Fruit fly (Drosophila melanogaster) whole organism, embryonic: ENCODE results near the gene trbl.
A peak's percentile ranks its signal among the peaks of the same experiment; 100 is the strongest.

Experiments
- B-H2 ChIP-seq: fragments of 200-800 bp; sonication (Bioruptor generic); optimal IDR thresholded peaks from 2 replicates; lab custom pipeline; 2018; ENCODE audit warnings: missing biosample characterization, mild to moderate bottlenecking, missing genetic modification characterization
- CG10565 ChIP-seq: fragments of 200-800 bp; sonication (Bioruptor generic); optimal IDR thresholded peaks from 3 replicates; lab custom pipeline; 2016; ENCODE audit warnings: missing biosample characterization, mild to moderate bottlenecking, missing genetic modification characterization
- CG12942 ChIP-seq: fragments of 200-800 bp; sonication (Bioruptor generic); optimal IDR thresholded peaks from 3 replicates; lab custom pipeline; 2016; ENCODE audit warnings: missing biosample characterization, missing genetic modification characterization
- CG14860 ChIP-seq: fragments of 200-800 bp; sonication (Bioruptor generic); IDR thresholded peaks from 3 replicates; pipeline ENCODE4 v1.3.6; 2022; ENCODE audit warnings: missing biosample characterization, missing genetic modification characterization; ENCODE audit not compliant: partially characterized antibody
- CG17912 ChIP-seq: fragments of 200-800 bp; sonication (Bioruptor generic); optimal IDR thresholded peaks from 2 replicates; lab custom pipeline; 2018; ENCODE audit warnings: missing biosample characterization, mild to moderate bottlenecking, missing genetic modification characterization
- CG18764 ChIP-seq: fragments of 200-800 bp; sonication (Bioruptor generic); optimal IDR thresholded peaks from 3 replicates; lab custom pipeline; 2016; ENCODE audit warnings: missing biosample characterization, missing genetic modification characterization
- CG3065 ChIP-seq: fragments of 200-800 bp; sonication (Bioruptor generic); optimal IDR thresholded peaks from 2 replicates; lab custom pipeline; 2016; ENCODE audit warnings: missing biosample characterization, missing genetic modification characterization
- CG3163 ChIP-seq: fragments of 200-800 bp; sonication (Bioruptor generic); optimal IDR thresholded peaks from 3 replicates; lab custom pipeline; 2016; ENCODE audit warnings: missing biosample characterization, missing genetic modification characterization
- CG32767 ChIP-seq: fragments of 200-800 bp; sonication (Bioruptor generic); IDR thresholded peaks from 2 replicates; pipeline ENCODE4 v1.3.6; 2022; ENCODE audit warnings: missing biosample characterization, missing genetic modification characterization
- CG33557 ChIP-seq: fragments of 200-800 bp; sonication (Bioruptor generic); optimal IDR thresholded peaks from 2 replicates; lab custom pipeline; 2019; ENCODE audit warnings: missing biosample characterization, mild to moderate bottlenecking, missing genetic modification characterization, moderate library complexity
- CG3838 ChIP-seq: fragments of 200-800 bp; sonication (Bioruptor generic); optimal IDR thresholded peaks from 3 replicates; lab custom pipeline; 2016; ENCODE audit warnings: missing biosample characterization, missing genetic modification characterization
- CG3847 ChIP-seq: fragments of 200-800 bp; sonication (Bioruptor generic); IDR thresholded peaks from 2 replicates; pipeline ENCODE4 v1.3.6; 2022; ENCODE audit warnings: missing biosample characterization, missing genetic modification characterization
- CG3995 ChIP-seq: fragments of 200-800 bp; sonication (Bioruptor generic); optimal IDR thresholded peaks from 3 replicates; lab custom pipeline; 2016; ENCODE audit warnings: missing biosample characterization, missing genetic modification characterization
- CG6254 ChIP-seq: fragments of 200-800 bp; sonication (Bioruptor generic); optimal IDR thresholded peaks from 3 replicates; lab custom pipeline; 2017; ENCODE audit warnings: mild to moderate bottlenecking, missing biosample characterization, missing genetic modification reagents, missing genetic modification characterization
- CG9727 ChIP-seq: fragments of 200-800 bp; sonication (Bioruptor generic); optimal IDR thresholded peaks from 3 replicates; lab custom pipeline; 2017; ENCODE audit warnings: missing biosample characterization, mild to moderate bottlenecking, missing genetic modification characterization
- CG9932 ChIP-seq: fragments of 200-800 bp; sonication (Bioruptor generic); IDR thresholded peaks from 2 replicates; pipeline ENCODE4 v1.3.6; 2022; ENCODE audit warnings: missing biosample characterization, missing genetic modification characterization
- D19A ChIP-seq: fragments of 200-800 bp; optimal IDR thresholded peaks from 3 replicates; lab custom pipeline; 2019; ENCODE audit warnings: missing biosample characterization, mild to moderate bottlenecking, missing genetic modification characterization, moderate library complexity
- Dip2 ChIP-seq: fragments of 200-800 bp; sonication (Bioruptor generic); IDR thresholded peaks from 2 replicates; pipeline ENCODE4 v1.3.6; 2022; ENCODE audit warnings: missing biosample characterization, missing genetic modification characterization
- Doc3 ChIP-seq: fragments of 200-800 bp; sonication (Bioruptor generic); IDR thresholded peaks from 3 replicates; pipeline ENCODE4 v1.3.6; 2022; ENCODE audit warnings: missing biosample characterization, missing genetic modification characterization; ENCODE audit not compliant: partially characterized antibody
- E2f2 ChIP-seq: fragments of 200-800 bp; sonication (Bioruptor generic); IDR thresholded peaks from 2 replicates; pipeline ENCODE4 v1.3.6; 2022; ENCODE audit warnings: missing biosample characterization, missing genetic modification characterization
- ERR ChIP-seq: fragments of 200-800 bp; sonication (Bioruptor generic); optimal IDR thresholded peaks from 2 replicates; lab custom pipeline; 2016; ENCODE audit warnings: missing biosample characterization, missing genetic modification characterization
- Fer1 ChIP-seq: fragments of 200-800 bp; sonication (Bioruptor generic); optimal IDR thresholded peaks from 2 replicates; lab custom pipeline; 2017; ENCODE audit warnings: missing biosample characterization, mild to moderate bottlenecking, missing genetic modification characterization
- Gsc ChIP-seq: fragments of 200-800 bp; sonication (Bioruptor generic); IDR thresholded peaks from 2 replicates; pipeline ENCODE4 v1.3.6; 2022; ENCODE audit warnings: missing biosample characterization, missing genetic modification characterization
- Lim3 ChIP-seq: fragments of 200-800 bp; sonication (Bioruptor generic); IDR thresholded peaks from 2 replicates; pipeline ENCODE4 v1.3.6; 2022; ENCODE audit warnings: missing biosample characterization, missing genetic modification characterization
- NC2α ChIP-seq: fragments of 200-800 bp; sonication (Bioruptor generic); optimal IDR thresholded peaks from 2 replicates; lab custom pipeline; 2016; ENCODE audit warnings: missing biosample characterization, missing genetic modification characterization
- Opbp ChIP-seq: fragments of 200-800 bp; sonication (Bioruptor generic); IDR thresholded peaks from 3 replicates; pipeline ENCODE4 v1.3.6; 2022; ENCODE audit warnings: missing biosample characterization, missing genetic modification characterization; ENCODE audit not compliant: partially characterized antibody
- Ravus ChIP-seq: fragments of 200-800 bp; sonication (Bioruptor generic); IDR thresholded peaks from 2 replicates; pipeline ENCODE4 v1.3.6; 2022; ENCODE audit warnings: missing biosample characterization, missing genetic modification characterization
- Side ChIP-seq: fragments of 200-800 bp; sonication (Bioruptor generic); optimal IDR thresholded peaks from 2 replicates; lab custom pipeline; 2016; ENCODE audit warnings: missing biosample characterization, missing genetic modification characterization
- Sox100B ChIP-seq: fragments of 200-800 bp; sonication (Bioruptor generic); optimal IDR thresholded peaks from 3 replicates; lab custom pipeline; 2018; ENCODE audit warnings: missing biosample characterization, mild to moderate bottlenecking, missing genetic modification characterization
- Tbp ChIP-seq: fragments of >200 bp; optimal IDR thresholded peaks from 2 replicates; lab custom pipeline; 2018; ENCODE audit warnings: missing biosample characterization, missing genetic modification characterization
- ase ChIP-seq: fragments of 200-800 bp; sonication (Bioruptor generic); IDR thresholded peaks from 3 replicates; pipeline ENCODE4 v1.3.6; 2022; ENCODE audit warnings: missing biosample characterization, missing genetic modification characterization
- bsh ChIP-seq, 2 experiments: fragments of 200-800 bp; sonication (Bioruptor generic); optimal IDR thresholded peaks; 2 replicates each; lab custom pipeline; 2017 to 2018; ENCODE audit warnings: mild to moderate bottlenecking in 2 of 2, missing biosample characterization in 2 of 2, missing genetic modification characterization in 2 of 2, moderate library complexity in 1 of 2
- cas ChIP-seq: fragments of 200-800 bp; sonication (Bioruptor generic); IDR thresholded peaks from 2 replicates; pipeline ENCODE4 v1.3.6; 2022; ENCODE audit warnings: missing biosample characterization, missing genetic modification characterization
- cato ChIP-seq: fragments of 200-800 bp; sonication (Bioruptor generic); optimal IDR thresholded peaks from 2 replicates; lab custom pipeline; 2016; ENCODE audit warnings: missing biosample characterization, missing genetic modification characterization, borderline replicate concordance
- caup ChIP-seq: fragments of 200-800 bp; sonication (Bioruptor generic); optimal IDR thresholded peaks from 3 replicates; lab custom pipeline; 2017; ENCODE audit warnings: missing biosample characterization, mild to moderate bottlenecking, missing genetic modification characterization, moderate library complexity; ENCODE audit not compliant: severe bottlenecking
- chm ChIP-seq: fragments of 200-800 bp; sonication (Bioruptor generic); IDR thresholded peaks from 2 replicates; pipeline ENCODE4 v1.3.6; 2022; ENCODE audit warnings: missing biosample characterization, missing genetic modification characterization
- danr ChIP-seq: fragments of 200-800 bp; sonication (Bioruptor generic); IDR thresholded peaks from 2 replicates; pipeline ENCODE4 v1.3.6; 2022; ENCODE audit warnings: missing biosample characterization, missing genetic modification characterization
- dati ChIP-seq: fragments of 200-800 bp; sonication (Bioruptor generic); IDR thresholded peaks from 2 replicates; pipeline ENCODE4 v1.3.6; 2022; ENCODE audit warnings: missing biosample characterization, missing genetic modification characterization
- ewg ChIP-seq: fragments of 200-800 bp; sonication (Bioruptor generic); optimal IDR thresholded peaks from 3 replicates; lab custom pipeline; 2017; ENCODE audit warnings: mild to moderate bottlenecking, missing biosample characterization, missing genetic modification reagents, missing genetic modification characterization
- gcm2 ChIP-seq: fragments of 200-800 bp; sonication (Bioruptor generic); optimal IDR thresholded peaks from 2 replicates; lab custom pipeline; 2016; ENCODE audit warnings: missing biosample characterization, missing genetic modification characterization
- mld ChIP-seq: fragments of 200-800 bp; sonication (Bioruptor generic); IDR thresholded peaks from 3 replicates; pipeline ENCODE4 v1.3.6; 2022; ENCODE audit warnings: missing biosample characterization, missing genetic modification characterization; ENCODE audit not compliant: partially characterized antibody
- pb ChIP-seq: fragments of 200-800 bp; sonication (Bioruptor generic); optimal IDR thresholded peaks from 3 replicates; lab custom pipeline; 2016; ENCODE audit warnings: missing biosample characterization, missing genetic modification characterization
- ranshi ChIP-seq: fragments of 200-800 bp; sonication (Bioruptor generic); IDR thresholded peaks from 2 replicates; pipeline ENCODE4 v1.3.6; 2022; ENCODE audit warnings: missing biosample characterization, missing genetic modification characterization
- row ChIP-seq: fragments of 200-800 bp; sonication (Bioruptor generic); IDR thresholded peaks from 3 replicates; pipeline ENCODE4 v1.3.6; 2022; ENCODE audit warnings: missing biosample characterization, missing genetic modification characterization
- sc ChIP-seq, 3 experiments: fragments of >200 bp in 2 of 3; fragments of 200-800 bp in 1 of 3; sonication (Bioruptor generic) in 1 of 3; optimal IDR thresholded peaks; 2 replicates in 2 of 3; 3 replicates in 1 of 3; lab custom pipeline; 2017; ENCODE audit warnings: mild to moderate bottlenecking in 1 of 3, missing biosample characterization in 1 of 3, missing genetic modification characterization in 1 of 3, missing genetic modification reagents in 1 of 3
- sima ChIP-seq: fragments of 200-800 bp; sonication (Bioruptor generic); optimal IDR thresholded peaks from 2 replicates; lab custom pipeline; 2016; ENCODE audit warnings: missing biosample characterization, missing genetic modification characterization
- stwl ChIP-seq: fragments of 200-800 bp; sonication (Bioruptor generic); optimal IDR thresholded peaks from 3 replicates; lab custom pipeline; 2018; ENCODE audit warnings: missing biosample characterization, mild to moderate bottlenecking, missing genetic modification characterization, moderate library complexity
- wek ChIP-seq: fragments of 200-800 bp; sonication (Bioruptor generic); optimal IDR thresholded peaks from 3 replicates; lab custom pipeline; 2018; ENCODE audit warnings: missing biosample characterization, mild to moderate bottlenecking, missing genetic modification characterization, moderate library complexity
- zfh1 ChIP-seq: fragments of 200-800 bp; sonication (Bioruptor generic); IDR thresholded peaks from 3 replicates; pipeline ENCODE4 v1.3.6; 2022; ENCODE audit warnings: missing biosample characterization, missing genetic modification characterization

The trbl gene

DNA sequence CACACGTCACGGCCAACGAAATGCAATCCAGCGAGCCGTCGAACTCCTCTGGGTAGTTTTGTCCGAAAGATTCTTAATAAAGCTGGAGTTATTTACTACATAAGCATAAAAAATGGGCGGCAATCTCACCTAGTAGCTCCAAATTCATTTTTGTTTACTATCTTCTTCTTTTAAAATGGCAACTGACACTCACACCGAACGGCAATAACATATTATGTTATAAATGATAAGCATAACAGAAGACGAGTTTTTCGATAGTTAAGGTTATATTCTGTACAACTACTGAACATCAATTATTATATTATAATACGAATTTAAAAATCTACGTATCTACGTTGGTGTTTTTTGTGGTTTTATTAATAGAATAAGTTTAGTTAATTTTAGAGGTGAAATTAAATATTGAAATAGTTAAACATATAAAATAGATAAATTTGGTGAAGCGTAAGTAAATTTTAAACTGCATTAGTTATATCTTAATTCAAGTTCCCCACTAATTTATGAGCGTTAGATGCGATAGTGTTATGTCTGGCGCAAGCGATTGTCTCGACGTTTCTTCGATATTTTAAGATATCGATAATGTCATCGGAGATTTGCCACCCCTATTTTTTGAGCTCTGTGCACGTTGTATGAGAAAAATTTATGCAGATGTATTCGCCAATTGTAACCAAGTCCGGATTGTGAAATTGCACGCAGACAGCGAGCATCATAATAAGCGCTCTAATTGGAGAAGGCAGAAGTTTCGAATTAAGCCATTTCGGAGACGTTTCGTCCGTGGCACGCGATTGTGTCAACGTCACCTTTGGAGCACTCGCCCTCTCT is 53.4 kb downstream of the trbl start, which contains the start of the genes Rbbp5 and eRF1:
TSS of gene Rbbp5 (minus strand) at position 181 of the 819 bp plus-strand sequence.
TSS of gene eRF1 (plus strand) at position 594 of the 819 bp plus-strand sequence.
- TF ChIP-seq B-H2 (peak; percentile 75), Fer1 (peak; percentile 22), ewg (peak; percentile 48), chm (GFP tag; lab: Robert Waterston, UW) (peak; percentile 61), ranshi (0 out of 2 replicates have a peak, but pooled peaks have one; percentile 78), CG17912 (no peak), CG14860 (peak; percentile 86), row (peak; percentile 92), Tbp (GFP tag; lab: Kevin White, UChicago) (no peak), bsh (GFP tag; optimal IDR thresholded peaks at IDR 0.05; lab: Kevin White, UChicago) (peak in 1 of 2 experiments; percentile 75), zfh1 (GFP tag; lab: Robert Waterston, UW) (peak; percentile 85), cato (GFP tag; lab: Kevin White, UChicago) (no peak), Opbp (GFP tag; lab: Robert Waterston, UW) (peak; percentile 94), D19A (tag; lab: Kevin White, UChicago) (no peak), Gsc (no peak), CG3065 (peak; percentile 20), mld (GFP tag; lab: Robert Waterston, UW) (peak; percentile 91), ERR (GFP tag; lab: Kevin White, UChicago) (peak; percentile 16), pb (GFP tag; lab: Kevin White, UChicago) (no peak), dati (GFP tag; lab: Robert Waterston, UW) (no peak), CG9727 (peak; percentile 77), Ravus (peak; percentile 40), CG12942 (GFP tag; lab: Kevin White, UChicago) (peak; percentile 77), CG3838 (GFP tag; lab: Kevin White, UChicago) (peak; percentile 29), caup (GFP tag; lab: Kevin White, UChicago) (peak; percentile 66), CG3847 (peak; percentile 85), CG3995 (GFP tag; lab: Kevin White, UChicago) (peak; percentile 25), stwl (peak; percentile 41), CG6254 (peak; percentile 26), danr (GFP tag; lab: Robert Waterston, UW) (no peak), CG33557 (GFP tag; lab: Kevin White, UChicago) (peak; percentile 55), cas (peak; percentile 76), Lim3 (GFP tag; lab: Robert Waterston, UW) (no peak), CG3163 (GFP tag; lab: Kevin White, UChicago) (no peak), sc (optimal IDR thresholded peaks at IDR 0.05; lab: Kevin White, UChicago) (no peak), sc (GFP tag; optimal IDR thresholded peaks at IDR 0.05; lab: Kevin White, UChicago) (peak; percentile 7), Doc3 (peak; percentile 74), Sox100B (GFP tag; lab: Kevin White, UChicago) (no peak), E2f2 (peak; percentile 24; the same call in 1 of the 2 replicates), Side (peak; percentile 47), sima (GFP tag; lab: Kevin White, UChicago) (no peak), CG9932 (GFP tag; lab: Robert Waterston, UW) (peak; percentile 96), CG32767 (GFP tag; lab: Robert Waterston, UW) (no peak), NC2α (GFP tag; lab: Kevin White, UChicago) (no peak), CG10565 (GFP tag; lab: Kevin White, UChicago) (no peak), gcm2 (GFP tag; lab: Kevin White, UChicago) (peak; percentile 38), ase (GFP tag; lab: Robert Waterston, UW) (peak; percentile 57; the same call in 2 of the 3 replicates), wek (GFP tag; lab: Kevin White, UChicago) (no peak), Dip2 (GFP tag; lab: Robert Waterston, UW) (no peak), CG18764 (GFP tag; lab: Kevin White, UChicago) (peak; percentile 71)
